Fruit fly (Drosophila melanogaster): ENCODE data around the gene BORCS6.

Gene BORCS6

dm6 chr3L:520465-521216 is 20.0 kb upstream of the BORCS6 start:
- TF ChIP-seq ss (GFP tag; optimal IDR thresholded peaks at IDR 0.05) (peak; percentile 9 to 81), svp (GFP tag) (peak; percentile 69), Eip93F (GFP tag; optimal IDR thresholded peaks at IDR 0.05) (no peak), CG6276 (GFP tag; optimal IDR thresholded peaks at IDR 0.05) (no peak), Blimp-1 (GFP tag; optimal IDR thresholded peaks at IDR 0.05) (no peak), Hr39 (GFP tag; optimal IDR thresholded peaks at IDR 0.05) (peak; percentile 25), salr (GFP tag; optimal IDR thresholded peaks at IDR 0.05) (no peak), achi (GFP tag; optimal IDR thresholded peaks at IDR 0.05) (no peak), lz (GFP tag; optimal IDR thresholded peaks at IDR 0.05) (no peak), pdm3 (GFP tag; optimal IDR thresholded peaks at IDR 0.05) (peak; percentile 10), CG16779 (tag; optimal IDR thresholded peaks at IDR 0.05) (no peak), Smox (GFP tag; optimal IDR thresholded peaks at IDR 0.05) (no peak), CG10669 (GFP tag; optimal IDR thresholded peaks at IDR 0.05) (no peak), Eip75B (GFP tag; optimal IDR thresholded peaks at IDR 0.05) (peak; percentile 10), esn (GFP tag; optimal IDR thresholded peaks at IDR 0.05) (peak; percentile 31), CG11294 (GFP tag; IDR thresholded peaks at IDR 0.05) (no peak), topi (GFP tag; optimal IDR thresholded peaks at IDR 0.05) (no peak), Sox102F (GFP tag; optimal IDR thresholded peaks at IDR 0.05) (peak; percentile 16), CG34406 (GFP tag; optimal IDR thresholded peaks at IDR 0.05) (no peak), CG8632 (GFP tag; optimal IDR thresholded peaks at IDR 0.05) (no peak), CG11902 (GFP tag; optimal IDR thresholded peaks at IDR 0.05) (peak; percentile 7), fd85E (GFP tag; optimal IDR thresholded peaks at IDR 0.05) (no peak), Eip78C (GFP tag) (peak; percentile 77), CG3919 (GFP tag; optimal IDR thresholded peaks at IDR 0.05) (no peak), CG10631 (GFP tag; optimal IDR thresholded peaks at IDR 0.05) (no peak), Gug (GFP tag; IDR thresholded peaks at IDR 0.05) (no peak), Sox14 (GFP tag; optimal IDR thresholded peaks at IDR 0.05) (no peak), Hr38 (GFP tag; optimal IDR thresholded peaks at IDR 0.05) (no peak), Hr4 (GFP tag; optimal IDR thresholded peaks at IDR 0.05) (peak; percentile 29), CG15336 (GFP tag; IDR thresholded peaks at IDR 0.05) (no peak), eg (GFP tag; IDR thresholded peaks at IDR 0.05) (no peak), vri (GFP tag; optimal IDR thresholded peaks at IDR 0.05) (no peak), OdsH (GFP tag; optimal IDR thresholded peaks at IDR 0.05) (peak; percentile 3), CG32006 (GFP tag; optimal IDR thresholded peaks at IDR 0.05) (peak; percentile 32), CG6854 (GFP tag; optimal IDR thresholded peaks at IDR 0.05) (no peak), CG7368 (GFP tag; optimal IDR thresholded peaks at IDR 0.05) (no peak), Ets21C (GFP tag; optimal IDR thresholded peaks at IDR 0.05) (no peak), CG8319 (GFP tag; optimal IDR thresholded peaks at IDR 0.05) (no peak), fd59A (GFP tag; optimal IDR thresholded peaks at IDR 0.05) (no peak), fkh (GFP tag; optimal IDR thresholded peaks at IDR 0.05) (no peak), CG31627 (GFP tag; optimal IDR thresholded peaks at IDR 0.05) (peak; percentile 10), CG6808 (GFP tag; optimal IDR thresholded peaks at IDR 0.05) (no peak), CG11762 (GFP tag; optimal IDR thresholded peaks at IDR 0.05; ENCODE audit: insufficient read depth) (no peak), cyc (GFP tag; optimal IDR thresholded peaks at IDR 0.05) (no peak), Sox15 (GFP tag; optimal IDR thresholded peaks at IDR 0.05) (no peak), CG9139 (GFP tag; optimal IDR thresholded peaks at IDR 0.05) (no peak), CG6792 (GFP tag; optimal IDR thresholded peaks at IDR 0.05) (no peak), acj6 (GFP tag; optimal IDR thresholded peaks at IDR 0.05) (no peak), Ets96B (tag; optimal IDR thresholded peaks at IDR 0.05) (no peak), net (GFP tag; optimal IDR thresholded peaks at IDR 0.05) (no peak), CG3032 (tag; optimal IDR thresholded peaks at IDR 0.05) (no peak), spab (GFP tag; optimal IDR thresholded peaks at IDR 0.05) (no peak)
